Fruit fly (Drosophila melanogaster) whole organism: ENCODE results near the gene Iru.

Source experiments
- CG8478 ChIP-seq: fragments of >200 bp; optimal IDR thresholded peaks from 2 replicates; lab custom pipeline; 2018; ENCODE audit warnings: inconsistent platforms
- Dll ChIP-seq: fragments of >200 bp; optimal IDR thresholded peaks from 2 replicates; lab custom pipeline; 2017
- pan ChIP-seq: fragments of >200 bp; optimal IDR thresholded peaks from 2 replicates; lab custom pipeline; 2017
- psq ChIP-seq: fragments of >200 bp; optimal IDR thresholded peaks from 2 replicates; lab custom pipeline; 2017
- usp ChIP-seq: fragments of >200 bp; optimal IDR thresholded peaks from 2 replicates; lab custom pipeline; 2017; ENCODE audit warnings: missing biosample characterization, missing genetic modification characterization, mixed read lengths

DNA sequence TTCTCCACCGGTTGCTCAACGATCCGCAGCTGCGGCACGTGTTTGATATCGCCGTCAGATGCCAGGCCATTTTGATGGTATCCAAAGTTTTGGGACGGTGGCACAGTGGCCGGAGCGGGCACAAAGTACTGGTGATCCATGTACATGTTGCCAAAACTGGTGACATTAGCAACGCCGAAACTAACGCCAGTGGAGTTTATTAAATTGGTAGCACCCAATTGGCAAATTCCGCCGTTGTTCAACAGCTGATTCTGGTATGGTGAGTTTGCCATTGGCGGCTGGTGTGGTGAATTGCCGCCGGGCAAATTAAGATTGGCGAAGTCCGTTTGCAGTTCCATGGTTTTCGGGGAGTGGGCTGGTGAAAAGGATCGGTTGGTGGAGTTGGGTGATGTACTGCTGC lies 40.7 kb downstream of the Iru start:
- TF ChIP-seq CG8478 (lab: Kevin White, UChicago) (no peak), usp (GFP tag; lab: Kevin White, UChicago) (no peak), pan (lab: Kevin White, UChicago) (no peak), psq (lab: Kevin White, UChicago) (no peak), Dll (lab: Kevin White, UChicago) (no peak)
